Worm (Caenorhabditis elegans): ENCODE measurements around the gene Y70C5C.1.
"Not testable (repeated sequence)": the region's sequence is repeated elsewhere in the genome, so short reads cannot be mapped to it uniquely, and the experiment has no call there.

Gene Y70C5C.1

ce11 chrV:16699752-16700259 lies at the start of gene Y70C5C.1:
Gene Y70C5C.1, plus strand, starts transcription at chrV:16700209.
- TF ChIP-seq snpc-4 (tag; optimal IDR thresholded peaks at IDR 0.05), result no peak

- TF ChIP-seq ceh-16, lin-39, daf-12 (tag; optimal IDR thresholded peaks at IDR 0.05): not testable (repeated sequence)
These were observed 45.8 kb upstream of the Y70C5C.1 start, which contains the start of gene W06G6.15 for ce11 chrV:16654242-16654641. Gene W06G6.15, plus strand, starts transcription at chrV:16654542.

DNA sequence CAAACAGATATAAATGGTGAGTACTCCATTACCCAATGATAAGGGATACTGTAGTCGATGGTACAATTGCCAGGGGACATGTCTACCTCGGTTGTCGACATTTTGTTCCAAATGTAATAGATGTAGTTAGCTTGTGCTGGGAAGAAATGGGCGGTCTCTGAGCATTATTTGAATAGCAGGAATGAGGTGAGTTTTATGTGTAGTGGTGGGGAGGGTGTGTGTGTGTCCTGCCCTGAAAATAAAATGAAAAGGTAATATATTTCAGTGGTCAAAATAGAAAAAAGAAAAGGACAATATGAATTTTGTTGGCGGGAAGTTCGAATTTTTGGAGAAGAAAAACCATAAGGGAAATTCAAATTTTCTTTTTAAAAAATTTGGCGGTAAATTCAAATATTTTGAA lies 39.2 kb upstream of the Y70C5C.1 start, which contains the start of gene Y70C5B.2:
Gene Y70C5B.2 (minus strand): TSS at position 101 of the 400 bp plus-strand sequence.
- TF ChIP-seq aly-2, nhr-25, ceh-28 (tag; optimal IDR thresholded peaks at IDR 0.05): not testable (repeated sequence)

DNA sequence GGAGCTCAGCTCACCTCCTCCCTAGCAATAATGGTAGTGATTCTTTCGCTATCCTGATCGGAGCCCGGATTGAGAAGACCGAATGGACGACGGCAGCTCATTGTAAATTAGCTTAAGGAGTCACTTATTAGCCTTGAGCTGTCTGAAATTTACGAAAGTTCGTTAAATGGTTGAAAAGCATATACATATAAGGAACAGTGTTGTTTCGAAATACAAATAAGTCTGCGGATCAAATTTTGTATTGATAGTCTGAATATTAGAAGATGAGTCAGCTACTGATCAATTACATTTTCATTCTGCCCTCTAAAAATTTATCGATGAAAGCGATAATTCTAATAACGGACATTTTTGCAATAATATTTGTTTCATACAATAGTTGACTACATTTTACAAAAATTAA lies 33.4 kb upstream of the Y70C5C.1 start, which contains the start of gene F14F8.14:
Gene F14F8.14 (minus strand): TSS at position 101 of the 400 bp plus-strand sequence.
- TF ChIP-seq snpc-4 (tag; optimal IDR thresholded peaks at IDR 0.05) (no peak), elt-3 (tag; optimal IDR thresholded peaks at IDR 0.05) (no peak), elt-2 (tag; optimal IDR thresholded peaks at IDR 0.05) (no peak), mdl-1 (tag; optimal IDR thresholded peaks at IDR 0.05) (no peak), tbx-2 (tag; optimal IDR thresholded peaks at IDR 0.05) (no peak), ceh-16 (tag; optimal IDR thresholded peaks at IDR 0.05) (no peak), ama-1 (optimal IDR thresholded peaks at IDR 0.05) (no peak), eor-1 (tag; optimal IDR thresholded peaks at IDR 0.05) (no peak), unc-62 (GFP tag; optimal IDR thresholded peaks at IDR 0.05) (no peak), ZK546.5 (tag; optimal IDR thresholded peaks at IDR 0.05) (no peak), fkh-10 (GFP tag; optimal IDR thresholded peaks at IDR 0.05) (no peak), fos-1 (tag; optimal IDR thresholded peaks at IDR 0.05) (no peak)

DNA sequence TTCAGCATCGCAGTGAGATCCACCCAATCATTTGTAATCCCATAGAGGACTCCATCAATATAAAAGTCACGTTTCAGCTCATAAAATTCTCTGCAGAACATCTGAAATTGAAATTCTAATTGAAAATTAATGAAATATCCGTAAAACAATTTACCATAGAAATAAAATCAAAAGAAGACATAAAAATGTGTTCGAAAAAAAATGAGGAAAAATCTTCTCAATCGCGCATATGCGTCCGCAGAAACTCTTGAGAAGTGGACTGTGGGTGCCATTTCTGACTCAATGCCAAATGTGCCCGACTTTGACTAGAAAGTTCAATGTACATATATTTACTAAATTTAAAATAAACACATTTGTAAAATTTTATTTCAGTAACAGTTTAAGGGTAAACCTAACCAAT lies 31.5 kb upstream of the Y70C5C.1 start, which contains the start of gene F14F8.9:
Gene F14F8.9 (minus strand): TSS at position 101 of the 400 bp plus-strand sequence.
- no peak for TF ChIP-seq nfya-1 (tag; optimal IDR thresholded peaks at IDR 0.05; ENCODE audit: insufficient read depth)
- no peak for TF ChIP-seq aly-2 (tag; optimal IDR thresholded peaks at IDR 0.05)
- no peak for TF ChIP-seq lsy-12 (tag; optimal IDR thresholded peaks at IDR 0.05)
- no peak for TF ChIP-seq ceh-28 (tag; optimal IDR thresholded peaks at IDR 0.05)
- TF ChIP-seq egl-27 (tag; optimal IDR thresholded peaks at IDR 0.05), result no peak
- TF ChIP-seq pha-4 (tag; optimal IDR thresholded peaks at IDR 0.05), result no peak
- TF ChIP-seq nhr-237 (tag; optimal IDR thresholded peaks at IDR 0.05), result no peak

- no peak for TF ChIP-seq elt-2 (tag; optimal IDR thresholded peaks at IDR 0.05)
- TF ChIP-seq fkh-10 (GFP tag; optimal IDR thresholded peaks at IDR 0.05), result no peak
- TF ChIP-seq fos-1 (tag; optimal IDR thresholded peaks at IDR 0.05), result no peak
- no peak for TF ChIP-seq nhr-77 (tag; optimal IDR thresholded peaks at IDR 0.05)
- TF ChIP-seq fkh-2 (tag; optimal IDR thresholded peaks at IDR 0.05), result no peak
- TF ChIP-seq nhr-28 (tag; optimal IDR thresholded peaks at IDR 0.05), result no peak
- no peak for TF ChIP-seq ztf-11 (tag; optimal IDR thresholded peaks at IDR 0.05)
- TF ChIP-seq nhr-237 (tag; optimal IDR thresholded peaks at IDR 0.05), result no peak
- no peak for TF ChIP-seq nhr-76 (tag; optimal IDR thresholded peaks at IDR 0.05)
- TF ChIP-seq ZK546.5 (tag; optimal IDR thresholded peaks at IDR 0.05), result no peak
- no peak for TF ChIP-seq R02D3.7 (tag; optimal IDR thresholded peaks at IDR 0.05)
- TF ChIP-seq egl-27 (tag; optimal IDR thresholded peaks at IDR 0.05), result no peak
- TF ChIP-seq elt-1 (tag; optimal IDR thresholded peaks at IDR 0.05), result no peak
- TF ChIP-seq mdl-1 (tag; optimal IDR thresholded peaks at IDR 0.05), result no peak
- no peak for TF ChIP-seq ztf-4 (tag; optimal IDR thresholded peaks at IDR 0.05)
- no peak for TF ChIP-seq pha-4 (tag; optimal IDR thresholded peaks at IDR 0.05)
- TF ChIP-seq tbx-2 (tag; optimal IDR thresholded peaks at IDR 0.05), result no peak
- TF ChIP-seq snpc-4 (tag; optimal IDR thresholded peaks at IDR 0.05), result no peak
- no peak for TF ChIP-seq nfya-1 (tag; optimal IDR thresholded peaks at IDR 0.05; ENCODE audit: insufficient read depth)
These were observed 28.8 kb upstream of the Y70C5C.1 start, which contains the start of gene str-61 for ce11 chrV:16671190-16671589. Gene str-61, minus strand, starts transcription at chrV:16671290.

Measured in whole organism, L3 larva.